Worm (Caenorhabditis elegans): Measurements from ENCODE around the gene srx-4.

DNA sequence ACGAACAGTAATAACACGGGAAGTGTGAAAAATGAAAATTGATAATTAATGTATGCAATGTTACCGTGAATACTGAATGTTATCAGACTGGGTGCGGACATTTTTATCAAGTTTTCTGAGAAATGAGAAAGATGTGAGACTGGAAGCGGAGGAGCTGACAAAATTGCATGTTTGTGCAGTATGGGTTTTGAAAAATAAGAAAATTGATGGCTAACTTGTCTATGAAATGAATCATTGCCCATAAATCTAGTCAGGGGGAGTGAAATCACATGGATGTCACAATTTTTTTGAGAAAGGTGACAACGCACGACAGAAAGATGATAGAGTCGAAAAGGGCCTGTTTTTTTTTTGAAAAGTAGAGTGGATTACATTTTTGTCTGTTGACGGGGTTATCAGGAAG is 21.2 kb downstream of the srx-4 start, which contains the start of gene sru-24:
- TF ChIP-seq tbx-2 (tag; optimal IDR thresholded peaks at IDR 0.05) (no peak), dmd-4 (tag; optimal IDR thresholded peaks at IDR 0.05; ENCODE audit: borderline replicate concordance) (no peak), tbx-7 (tag; optimal IDR thresholded peaks at IDR 0.05) (no peak), nhr-232 (tag; optimal IDR thresholded peaks at IDR 0.05) (no peak)
